Worm (Caenorhabditis elegans): ENCODE measurements around the gene cpr-4.

DNA sequence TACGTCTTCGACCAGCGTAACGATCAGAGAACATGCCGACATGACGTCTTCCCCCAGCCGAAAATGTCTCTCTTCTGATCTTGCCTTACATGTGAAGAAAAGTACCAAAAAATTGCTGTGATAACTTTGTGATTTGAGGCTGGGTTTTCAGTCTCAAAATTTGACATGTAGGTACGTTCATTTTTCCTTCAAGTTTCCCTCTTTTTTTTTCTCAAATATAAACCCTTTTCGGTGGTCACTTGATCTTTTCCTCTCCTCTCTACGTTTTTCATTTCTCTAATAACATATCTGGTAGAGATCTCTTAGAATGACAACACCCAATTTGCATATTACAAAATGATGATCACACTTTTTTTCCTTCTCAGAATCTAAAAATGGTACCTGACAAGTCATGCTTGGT lies 7.4 kb downstream of the cpr-4 start, which contains the start of gene nhr-37:
- TF ChIP-seq daf-8 (GFP tag; IDR thresholded peaks at IDR 0.05), result no peak
- TF ChIP-seq nhr-6 (tag; optimal IDR thresholded peaks at IDR 0.05), result no peak
